Worm (Caenorhabditis elegans) whole organism, young adult: ENCODE measurements around the gene msp-36.
A peak's percentile ranks its signal among the peaks of the same experiment; 100 is the strongest.

Experiments
- B0336.3 ChIP-seq: fragments of 200-800 bp; sonication (Bioruptor generic); IDR thresholded peaks from 2 replicates; pipeline ENCODE4 v1.3.6; 2022; ENCODE audit warnings: missing genetic modification characterization, missing compliant biosample characterization
- C17E4.6 ChIP-seq: fragments of 200-800 bp; sonication (Bioruptor generic); IDR thresholded peaks from 2 replicates; pipeline ENCODE4 v1.3.6; 2022; ENCODE audit warnings: missing genetic modification reagents, missing genetic modification characterization, missing compliant biosample characterization
- F49E8.2 ChIP-seq: sonication (generic microtip); optimal IDR thresholded peaks from 3 replicates; lab custom pipeline; 2017; ENCODE audit warnings: missing genetic modification characterization, mild to moderate bottlenecking, missing compliant biosample characterization, antibody characterized with exemption, moderate library complexity; ENCODE audit not compliant: insufficient read depth
- K12H6.12 ChIP-seq: fragments of 200-800 bp; sonication (Bioruptor generic); optimal IDR thresholded peaks from 2 replicates; lab custom pipeline; 2018; ENCODE audit warnings: mild to moderate bottlenecking, missing genetic modification characterization, missing compliant biosample characterization
- Y56A3A.18 ChIP-seq: fragments of 200-800 bp; sonication (Bioruptor generic); IDR thresholded peaks from 2 replicates; pipeline ENCODE4 v1.3.6; 2022; ENCODE audit warnings: missing genetic modification reagents, missing genetic modification characterization, missing compliant biosample characterization
- Y79H2A.3 ChIP-seq: fragments of 200-800 bp; sonication (Bioruptor generic); conservative IDR thresholded peaks from 2 replicates; pipeline ENCODE4 v1.3.6; 2022; ENCODE audit warnings: missing genetic modification reagents, missing genetic modification characterization, missing compliant biosample characterization
- ama-1 ChIP-seq, 3 experiments: fragments of 150-350 bp in 1 of 3; sonication (generic microtip) in 2 of 3; optimal IDR thresholded peaks; 2 replicates each; lab custom pipeline; 2014 to 2018; ENCODE audit warnings: missing biosample characterization in 2 of 3, missing genetic modification characterization in 2 of 3, missing genetic modification reagents in 2 of 3
- athp-1 ChIP-seq: sonication (generic microtip); optimal IDR thresholded peaks from 2 replicates; lab custom pipeline; 2017; ENCODE audit warnings: mild to moderate bottlenecking, missing genetic modification characterization, missing compliant biosample characterization
- attf-5 ChIP-seq: fragments of 200-800 bp; sonication (Bioruptor generic); optimal IDR thresholded peaks from 2 replicates; lab custom pipeline; 2018; ENCODE audit warnings: mild to moderate bottlenecking, missing genetic modification characterization, missing compliant biosample characterization
- ccch-3 ChIP-seq: fragments of 200-800 bp; sonication (Bioruptor generic); optimal IDR thresholded peaks from 2 replicates; lab custom pipeline; 2018; ENCODE audit warnings: mild to moderate bottlenecking, missing genetic modification characterization, missing compliant biosample characterization
- cebp-1 ChIP-seq, 2 experiments: fragments of 200-800 bp in 1 of 2; sonication (Bioruptor generic) in 1 of 2; sonication (generic microtip) in 1 of 2; IDR thresholded peaks in 1 of 2; optimal IDR thresholded peaks in 1 of 2; 2 replicates each; pipeline versions ENCODE4 v1.3.6 to Lab custom; 2017 to 2022; ENCODE audit warnings: missing compliant biosample characterization in 2 of 2, missing genetic modification characterization in 2 of 2, mild to moderate bottlenecking in 1 of 2, missing genetic modification reagents in 1 of 2, moderate library complexity in 1 of 2
- ceh-58 ChIP-seq: fragments of 200-800 bp; sonication (Bioruptor generic); IDR thresholded peaks from 2 replicates; pipeline ENCODE4 v1.3.6; 2022; ENCODE audit warnings: missing genetic modification characterization, missing compliant biosample characterization
- egrh-3 ChIP-seq: fragments of 200-800 bp; sonication (Bioruptor generic); IDR thresholded peaks from 2 replicates; pipeline ENCODE4 v1.3.6; 2022; ENCODE audit warnings: missing genetic modification reagents, missing genetic modification characterization, missing compliant biosample characterization
- him-1 ChIP-seq: sonication (generic microtip); optimal IDR thresholded peaks from 2 replicates; lab custom pipeline; 2016; ENCODE audit warnings: missing genotype, missing genetic modification reagents, missing genetic modification characterization, missing compliant biosample characterization
- hmg-1.2 ChIP-seq: fragments of 200-800 bp; sonication (Bioruptor generic); IDR thresholded peaks from 2 replicates; pipeline ENCODE4 v1.3.6; 2022; ENCODE audit warnings: missing genetic modification reagents, missing genetic modification characterization, missing compliant biosample characterization
- hmg-20 ChIP-seq: fragments of 200-800 bp; sonication (Bioruptor generic); IDR thresholded peaks from 2 replicates; pipeline ENCODE4 v1.3.6; 2022; ENCODE audit warnings: missing genetic modification reagents, missing genetic modification characterization, missing compliant biosample characterization
- hrde-1 ChIP-seq: sonication (generic microtip); optimal IDR thresholded peaks from 2 replicates; lab custom pipeline; 2016; ENCODE audit warnings: missing genetic modification characterization, mild to moderate bottlenecking, missing compliant biosample characterization, moderate library complexity, missing genotype, missing genetic modification reagents, borderline replicate concordance
- hsf-1 ChIP-seq: fragments of 200-800 bp; sonication (Bioruptor generic); IDR thresholded peaks from 2 replicates; pipeline ENCODE4 v1.3.6; 2022; ENCODE audit warnings: missing genetic modification reagents, missing genetic modification characterization, missing compliant biosample characterization
- let-526 ChIP-seq: fragments of 200-800 bp; sonication (Bioruptor generic); IDR thresholded peaks from 2 replicates; pipeline ENCODE4 v1.3.6; 2022; ENCODE audit warnings: missing genetic modification reagents, missing genetic modification characterization, missing compliant biosample characterization
- lin-26 ChIP-seq: fragments of 200-800 bp; sonication (Bioruptor generic); IDR thresholded peaks from 2 replicates; pipeline ENCODE4 v1.3.6; 2022; ENCODE audit warnings: missing genetic modification reagents, missing genetic modification characterization, missing compliant biosample characterization
- madf-6 ChIP-seq: fragments of 200-800 bp; sonication (Bioruptor generic); IDR thresholded peaks from 2 replicates; pipeline ENCODE4 v1.3.6; 2022; ENCODE audit warnings: missing genetic modification reagents, missing genetic modification characterization, missing compliant biosample characterization
- mcd-1 ChIP-seq: fragments of 200-800 bp; sonication (Bioruptor generic); IDR thresholded peaks from 2 replicates; pipeline ENCODE4 v1.3.6; 2022; ENCODE audit warnings: missing genetic modification reagents, missing genetic modification characterization, missing compliant biosample characterization
- nfyb-1 ChIP-seq: fragments of 200-800 bp; sonication (Bioruptor generic); IDR thresholded peaks from 2 replicates; pipeline ENCODE4 v1.3.6; 2022; ENCODE audit warnings: missing genetic modification reagents, missing genetic modification characterization, missing compliant biosample characterization
- pha-4 ChIP-seq: fragments of 150-350 bp; sonication (generic microtip); optimal IDR thresholded peaks from 2 replicates; lab custom pipeline; 2014; ENCODE audit warnings: missing biosample characterization, missing genetic modification reagents, missing genetic modification characterization
- rcor-1 ChIP-seq: fragments of 200-800 bp; sonication (Bioruptor generic); IDR thresholded peaks from 2 replicates; pipeline ENCODE4 v1.3.6; 2022; ENCODE audit warnings: missing genetic modification reagents, missing genetic modification characterization, missing compliant biosample characterization
- snpc-4 ChIP-seq, 5 experiments: fragments of 150-350 bp in 1 of 5; sonication (generic microtip) in 4 of 5; optimal IDR thresholded peaks; 2 replicates each; lab custom pipeline; 2014 to 2018; ENCODE audit warnings: missing genetic modification characterization in 5 of 5, missing biosample characterization in 3 of 5, antibody characterized with exemption in 2 of 5, mild to moderate bottlenecking in 2 of 5, missing compliant biosample characterization in 2 of 5, missing genotype in 2 of 5, moderate library complexity in 2 of 5, missing genetic modification reagents in 1 of 5
- sptf-2 ChIP-seq: fragments of 200-800 bp; sonication (Bioruptor generic); optimal IDR thresholded peaks from 2 replicates; lab custom pipeline; 2018; ENCODE audit warnings: mild to moderate bottlenecking, missing genetic modification characterization, missing compliant biosample characterization
- unc-62 ChIP-seq: fragments of 150-350 bp; optimal IDR thresholded peaks from 2 replicates; lab custom pipeline; 2014; ENCODE audit warnings: missing biosample characterization, missing genetic modification reagents, missing genetic modification characterization
- zfh-2 ChIP-seq: fragments of 200-800 bp; sonication (Bioruptor generic); conservative IDR thresholded peaks from 2 replicates; pipeline ENCODE4 v1.3.6; 2022; ENCODE audit warnings: missing genetic modification reagents, missing genetic modification characterization, missing compliant biosample characterization
- zim-3 ChIP-seq: sonication (generic microtip); optimal IDR thresholded peaks from 2 replicates; lab custom pipeline; 2017; ENCODE audit warnings: mild to moderate bottlenecking, missing genetic modification characterization, moderate library complexity, missing compliant biosample characterization
- ztf-3 ChIP-seq: fragments of 200-800 bp; sonication (Bioruptor generic); optimal IDR thresholded peaks from 2 replicates; lab custom pipeline; 2018; ENCODE audit warnings: mild to moderate bottlenecking, missing genetic modification characterization, missing compliant biosample characterization

Gene msp-36

DNA sequence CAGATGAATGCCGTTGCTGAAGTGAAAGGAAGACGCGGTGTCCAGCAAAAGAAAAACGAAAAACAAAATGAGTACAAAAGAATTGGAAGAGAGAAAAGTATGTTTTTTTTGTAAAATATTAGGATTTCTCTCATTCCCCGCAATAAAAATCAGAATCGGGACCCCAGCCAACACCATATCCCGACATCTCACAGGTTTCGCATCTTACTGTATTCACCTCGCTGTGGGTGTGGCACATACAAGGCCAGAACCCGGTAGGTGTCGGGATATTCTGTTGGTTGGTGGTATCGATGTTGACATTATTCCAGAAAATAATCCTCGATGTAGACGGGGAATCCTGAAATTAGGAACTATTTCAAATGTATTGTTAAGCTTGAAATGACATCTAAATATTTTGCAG lies 21.5 kb downstream of the msp-36 start (continued):
- no peak for TF ChIP-seq cebp-1 (GFP tag; IDR thresholded peaks at IDR 0.05; lab: Robert Waterston, UW)
- TF ChIP-seq cebp-1 (tag; optimal IDR thresholded peaks at IDR 0.05; lab: Kevin White, UChicago) = no peak
- TF ChIP-seq athp-1 = no peak
- TF ChIP-seq ccch-3 (GFP tag; lab: Kevin White, UChicago) = no peak
- TF ChIP-seq zim-3 (tag; lab: Kevin White, UChicago) = no peak
- no peak for TF ChIP-seq him-1 (tag; lab: Kevin White, UChicago)
- TF ChIP-seq madf-6 (GFP tag; lab: Robert Waterston, UW) = 0 out of 2 replicates have a peak, but pooled peaks have one; percentile 17
- no peak for TF ChIP-seq attf-5 (GFP tag; lab: Kevin White, UChicago)

DNA sequence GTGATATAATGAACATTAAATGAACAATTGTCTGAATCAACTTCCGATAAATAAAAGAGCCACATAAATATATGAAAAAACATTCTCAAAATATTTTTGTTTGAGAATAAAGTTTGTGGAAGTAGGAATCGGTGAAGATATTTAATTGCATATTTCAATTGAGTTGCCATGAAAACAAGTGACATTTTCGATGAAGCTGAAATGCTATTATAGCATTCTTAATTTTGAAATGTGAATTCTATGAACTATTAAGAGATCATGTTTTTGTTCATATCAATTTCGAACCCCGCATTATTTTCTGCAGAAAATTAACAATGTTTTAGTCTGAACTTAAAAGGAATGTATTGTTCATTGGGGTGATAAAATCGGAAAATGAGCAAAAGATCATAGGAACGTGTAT lies 27.0 kb downstream of the msp-36 start, which contains the start of gene irld-21:
irld-21 (minus strand) TSS at position 101 of the 400 bp plus-strand sequence.
- no peak for TF ChIP-seq hmg-20
- no peak for TF ChIP-seq ceh-58
- no peak for TF ChIP-seq K12H6.12 (tag; lab: Kevin White, UChicago)
- no peak for TF ChIP-seq hsf-1 (GFP tag; lab: Robert Waterston, UW)
- no peak for TF ChIP-seq zfh-2 (GFP tag; lab: Robert Waterston, UW)
- no peak for TF ChIP-seq C17E4.6 (GFP tag; lab: Robert Waterston, UW)
- TF ChIP-seq Y79H2A.3 (GFP tag; lab: Robert Waterston, UW) = no peak
- TF ChIP-seq F49E8.2 (tag; lab: Kevin White, UChicago) = no peak
- TF ChIP-seq egrh-3 (GFP tag; lab: Robert Waterston, UW) = no peak
- no peak for TF ChIP-seq nfyb-1 (GFP tag; lab: Robert Waterston, UW)
- no peak for TF ChIP-seq hmg-1.2 (GFP tag; lab: Robert Waterston, UW)
- no peak for TF ChIP-seq B0336.3
- no peak for TF ChIP-seq ama-1 (optimal IDR thresholded peaks at IDR 0.05; lab: Kevin White, UChicago)
- TF ChIP-seq ama-1 (GFP tag; optimal IDR thresholded peaks at IDR 0.05; lab: Kevin White, UChicago) = no peak
- no peak for TF ChIP-seq pha-4 (tag; lab: Kevin White, UChicago)
- TF ChIP-seq unc-62 (GFP tag; lab: Kevin White, UChicago) = no peak
- TF ChIP-seq let-526 (GFP tag; lab: Robert Waterston, UW) = no peak
- no peak for TF ChIP-seq mcd-1 (GFP tag; lab: Robert Waterston, UW)
- TF ChIP-seq snpc-4 (GFP tag; optimal IDR thresholded peaks at IDR 0.05; lab: Kevin White, UChicago) = no peak
- no peak for TF ChIP-seq snpc-4 (tag; optimal IDR thresholded peaks at IDR 0.05; lab: Kevin White, UChicago)
- no peak for TF ChIP-seq ztf-3 (GFP tag; lab: Kevin White, UChicago)
- TF ChIP-seq rcor-1 (GFP tag; lab: Robert Waterston, UW) = no peak

DNA sequence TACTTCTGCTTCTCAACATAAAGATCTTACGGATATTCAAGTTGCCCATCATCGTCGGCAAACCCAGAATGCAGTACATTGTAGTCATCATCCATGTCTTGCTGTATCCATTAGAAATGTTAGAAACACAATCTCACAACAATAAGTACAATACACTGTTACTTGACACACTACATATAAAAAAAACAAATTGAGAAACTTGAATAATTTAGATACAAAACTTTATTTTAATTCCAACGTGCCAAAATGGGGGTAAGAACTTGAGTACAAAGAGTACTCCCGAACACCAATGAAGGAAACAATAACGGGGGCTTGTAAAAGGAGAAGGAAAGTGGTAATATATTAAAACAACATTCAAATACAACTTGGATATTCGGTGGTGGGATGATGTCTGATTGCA lies 31.3 kb downstream of the msp-36 start, which contains the start of gene ctf-18:
ctf-18 (minus strand) TSS at position 101 of the 400 bp plus-strand sequence.
- TF ChIP-seq hrde-1 (tag; lab: Kevin White, UChicago) (peak; percentile 31), madf-6 (GFP tag; lab: Robert Waterston, UW) (0 out of 2 replicates have a peak, but pooled peaks have one; percentile 16), sptf-2 (GFP tag; lab: Kevin White, UChicago) (no peak)

ce11 chrIV:10128446-10128845 lies 33.2 kb downstream of the msp-36 start:
- TF ChIP-seq Y56A3A.18 (GFP tag; lab: Robert Waterston, UW) (no peak), lin-26 (0 out of 2 replicates have a peak, but pooled peaks have one; percentile 53)
